Worm (Caenorhabditis elegans): Measurements from ENCODE around the gene cest-31.
A peak's percentile ranks its signal among the peaks of the same experiment; 100 is the strongest.

Gene cest-31

ce11 chrV:6709050-6709683 lies 35.1 kb downstream of the cest-31 start, which contains the start of gene dlst-1 (continued):
- TF ChIP-seq ZK185.1 (tag; optimal IDR thresholded peaks at IDR 0.05; ENCODE audit: poor library complexity, severe bottlenecking) (no peak), nhr-179 (tag; optimal IDR thresholded peaks at IDR 0.05) (no peak), B0261.1 (tag; optimal IDR thresholded peaks at IDR 0.05) (peak; percentile 24), pbrm-1 (GFP tag; IDR thresholded peaks at IDR 0.05) (peak; percentile 39; the same call in 1 of the 2 replicates), F23B12.7 (tag; optimal IDR thresholded peaks at IDR 0.05; ENCODE audit: insufficient read depth) (no peak), madf-6 (GFP tag; IDR thresholded peaks at IDR 0.05) (peak; percentile 77), tbp1 (GFP tag; optimal IDR thresholded peaks at IDR 0.05) (peak; percentile 36), sptf-2 (GFP tag; optimal IDR thresholded peaks at IDR 0.05) (peak; percentile 6), zfh-2 (GFP tag; conservative IDR thresholded peaks at IDR 0.05) (peak; percentile 57; the same call in 1 of the 2 replicates), hsf-1 (GFP tag; IDR thresholded peaks at IDR 0.05) (0 out of 2 replicates have a peak, but pooled peaks have one; percentile 17), snpc-1.1 (tag; optimal IDR thresholded peaks at IDR 0.05; ENCODE audit: insufficient read depth) (no peak), ceh-40 (GFP tag; IDR thresholded peaks at IDR 0.05) (0 out of 2 replicates have a peak, but pooled peaks have one; percentile 5), F10E7.11 (tag; optimal IDR thresholded peaks at IDR 0.05) (no peak), F22D6.2 (tag; optimal IDR thresholded peaks at IDR 0.05) (no peak), hrde-1 (tag; optimal IDR thresholded peaks at IDR 0.05; ENCODE audit: borderline replicate concordance) (no peak), ekl-4 (GFP tag; IDR thresholded peaks at IDR 0.05) (peak; percentile 17; the same call in 1 of the 2 replicates), nhr-90 (tag; optimal IDR thresholded peaks at IDR 0.05) (no peak), die-1 (tag; optimal IDR thresholded peaks at IDR 0.05) (no peak), hlh-12 (tag; optimal IDR thresholded peaks at IDR 0.05) (no peak), him-1 (tag; optimal IDR thresholded peaks at IDR 0.05) (peak; percentile 35), cebp-1 (GFP tag; IDR thresholded peaks at IDR 0.05) (no peak), cebp-1 (tag; optimal IDR thresholded peaks at IDR 0.05) (peak; percentile 52), attf-5 (GFP tag; optimal IDR thresholded peaks at IDR 0.05) (peak; percentile 62), nhr-27 (tag; optimal IDR thresholded peaks at IDR 0.05) (no peak), ztf-28 (GFP tag; IDR thresholded peaks at IDR 0.05) (no peak), somi-1 (GFP tag; optimal IDR thresholded peaks at IDR 0.05) (peak; percentile 8), ztf-26 (tag; optimal IDR thresholded peaks at IDR 0.05) (peak; percentile 57), hmg-1.2 (GFP tag; IDR thresholded peaks at IDR 0.05) (0 out of 2 replicates have a peak, but pooled peaks have one; percentile 21), dox-1 (GFP tag; IDR thresholded peaks at IDR 0.05) (peak; percentile 65), unc-62 (GFP tag; optimal IDR thresholded peaks at IDR 0.05) (no peak), egl-44 (GFP tag; IDR thresholded peaks at IDR 0.05) (no peak), K11D2.4 (GFP tag; IDR thresholded peaks at IDR 0.05) (no peak), lin-40 (tag; optimal IDR thresholded peaks at IDR 0.05) (peak; percentile 50), F37B4.10 (GFP tag; IDR thresholded peaks at IDR 0.05) (no peak), hmg-20 (GFP tag; IDR thresholded peaks at IDR 0.05) (no peak), tlf-1 (GFP tag; optimal IDR thresholded peaks at IDR 0.05) (no peak)

ce11 chrV:6710462-6710861 lies 36.4 kb downstream of the cest-31 start, which contains the start of gene sna-1:
Gene sna-1 (minus strand): TSS chrV:6710679.
- TF ChIP-seq F52B5.7 (tag; optimal IDR thresholded peaks at IDR 0.05), result no peak
- no peak for TF ChIP-seq fkh-3 (tag; optimal IDR thresholded peaks at IDR 0.05)
- peak; percentile 90 for TF ChIP-seq attf-3 (GFP tag; conservative IDR thresholded peaks at IDR 0.05)
- no peak for TF ChIP-seq aptf-2 (GFP tag; conservative IDR thresholded peaks at IDR 0.05)
- peak; percentile 26 for TF ChIP-seq efl-1 (GFP tag; optimal IDR thresholded peaks at IDR 0.05)
- peak; percentile 75 for TF ChIP-seq madf-6 (GFP tag; IDR thresholded peaks at IDR 0.05)
- TF ChIP-seq B0035.1 (tag; optimal IDR thresholded peaks at IDR 0.05), result no peak
- TF ChIP-seq lsl-1 (GFP tag; optimal IDR thresholded peaks at IDR 0.05), result peak; percentile 47
- peak; percentile 59; the same call in 1 of the 2 replicates for TF ChIP-seq madf-8 (GFP tag; conservative IDR thresholded peaks at IDR 0.05)
